Worm (Caenorhabditis elegans) whole organism, L2 larva: ENCODE data around the gene sprr-1.

Experiments
- F13H6.1 ChIP-seq: sonication (generic microtip); optimal IDR thresholded peaks from 2 replicates; lab custom pipeline; 2016; ENCODE audit warnings: missing genetic modification characterization, missing compliant biosample characterization
- ceh-16 ChIP-seq: fragments of 150-350 bp; optimal IDR thresholded peaks from 2 replicates; lab custom pipeline; 2014; ENCODE audit warnings: missing biosample characterization, missing genetic modification characterization
- egl-27 ChIP-seq: sonication (generic microtip); optimal IDR thresholded peaks from 3 replicates; lab custom pipeline; 2017; ENCODE audit warnings: missing biosample characterization, missing genetic modification reagents, missing genetic modification characterization
- lin-13 ChIP-seq: fragments of 150-350 bp; optimal IDR thresholded peaks from 2 replicates; lab custom pipeline; 2014; ENCODE audit warnings: missing biosample characterization, missing genetic modification reagents, missing genetic modification characterization
- lin-39 ChIP-seq: fragments of 150-350 bp; optimal IDR thresholded peaks from 2 replicates; lab custom pipeline; 2014; ENCODE audit warnings: missing biosample characterization, missing genetic modification reagents, missing genetic modification characterization
- mdl-1 ChIP-seq, 2 experiments: fragments of 150-350 bp in 1 of 2; sonication (generic microtip) in 1 of 2; optimal IDR thresholded peaks; 2 replicates each; lab custom pipeline; 2017; ENCODE audit warnings: missing biosample characterization in 2 of 2, missing genetic modification characterization in 2 of 2
- nhr-10 ChIP-seq: sonication (generic microtip); optimal IDR thresholded peaks from 2 replicates; lab custom pipeline; 2017; ENCODE audit warnings: missing biosample characterization, missing genetic modification characterization
- nhr-129 ChIP-seq: fragments of 150-350 bp; optimal IDR thresholded peaks from 2 replicates; lab custom pipeline; 2014; ENCODE audit warnings: missing biosample characterization, missing genetic modification characterization
- nhr-21 ChIP-seq: fragments of 150-350 bp; optimal IDR thresholded peaks from 2 replicates; lab custom pipeline; 2014; ENCODE audit warnings: missing biosample characterization, missing genetic modification characterization
- nhr-23 ChIP-seq: fragments of 150-350 bp; optimal IDR thresholded peaks from 2 replicates; lab custom pipeline; 2014; ENCODE audit warnings: missing biosample characterization, missing genetic modification reagents, missing genetic modification characterization
- skn-1 ChIP-seq: sonication (generic microtip); optimal IDR thresholded peaks from 2 replicates; lab custom pipeline; 2017; ENCODE audit warnings: missing biosample characterization, missing genetic modification characterization
- snpc-4 ChIP-seq: fragments of 150-350 bp; optimal IDR thresholded peaks from 2 replicates; lab custom pipeline; 2014; ENCODE audit warnings: missing biosample characterization, missing genetic modification characterization
- unc-62 ChIP-seq: fragments of 150-350 bp; optimal IDR thresholded peaks from 2 replicates; lab custom pipeline; 2014; ENCODE audit warnings: missing biosample characterization, missing genetic modification reagents, missing genetic modification characterization

ce11 chrX:15465050-15465449 is 1.1 kb upstream of the sprr-1 start:
- TF ChIP-seq snpc-4 (tag; lab: Kevin White, UChicago), result no peak
- TF ChIP-seq egl-27 (tag; lab: Kevin White, UChicago), result no peak
- no peak for TF ChIP-seq lin-39 (tag; lab: Kevin White, UChicago)
- no peak for TF ChIP-seq nhr-23 (tag; lab: Kevin White, UChicago)
- TF ChIP-seq mdl-1 (tag; optimal IDR thresholded peaks at IDR 0.05; lab: Kevin White, UChicago), result no peak
- no peak for TF ChIP-seq nhr-21 (tag; lab: Kevin White, UChicago)
- TF ChIP-seq skn-1, result no peak
- no peak for TF ChIP-seq lin-13 (GFP tag; lab: Kevin White, UChicago)
- no peak for TF ChIP-seq nhr-10
- TF ChIP-seq unc-62 (GFP tag; lab: Kevin White, UChicago), result no peak
- TF ChIP-seq ceh-16, result no peak
- no peak for TF ChIP-seq F13H6.1
- no peak for TF ChIP-seq nhr-129
